Worm (Caenorhabditis elegans): ENCODE results near the gene F22F1.2.

- no peak for TF ChIP-seq flt-1 (GFP tag; IDR thresholded peaks at IDR 0.05)
- TF ChIP-seq ama-1 (optimal IDR thresholded peaks at IDR 0.05), result no peak
- TF ChIP-seq tra-4 (tag; optimal IDR thresholded peaks at IDR 0.05), result no peak
- TF ChIP-seq tbx-37 (GFP tag; conservative IDR thresholded peaks at IDR 0.05), result no peak
- no peak for TF ChIP-seq ceh-13 (GFP tag; optimal IDR thresholded peaks at IDR 0.05)
- TF ChIP-seq B0310.2 (tag; optimal IDR thresholded peaks at IDR 0.05), result no peak
- TF ChIP-seq hmg-4 (GFP tag; optimal IDR thresholded peaks at IDR 0.05), result no peak
- TF ChIP-seq ets-7 (tag; optimal IDR thresholded peaks at IDR 0.05), result no peak
- TF ChIP-seq tbx-11 (GFP tag; IDR thresholded peaks at IDR 0.05), result no peak
- TF ChIP-seq hmbx-1 (tag; optimal IDR thresholded peaks at IDR 0.05), result no peak
- TF ChIP-seq aly-1 (tag; optimal IDR thresholded peaks at IDR 0.05), result no peak
Measured at ce11 chrX:8110193-8110592, 40.3 kb downstream of the F22F1.2 start, which contains the start of gene K07E3.1.
